Fruit fly (Drosophila melanogaster) whole organism, embryonic: ENCODE results near the gene CG32447.

Experiments
- ATbp ChIP-seq: fragments of 200-800 bp; sonication (Bioruptor generic); optimal IDR thresholded peaks from 2 replicates; lab custom pipeline; 2017; ENCODE audit warnings: missing biosample characterization, mild to moderate bottlenecking, missing genetic modification characterization, missing genetic modification reagents
- Aef1 ChIP-seq: fragments of 200-800 bp; sonication (Bioruptor generic); IDR thresholded peaks from 3 replicates; pipeline ENCODE4 v1.3.6; 2022; ENCODE audit warnings: missing biosample characterization, missing genetic modification characterization
- Atf-2 ChIP-seq: fragments of 200-800 bp; sonication (Bioruptor generic); optimal IDR thresholded peaks from 2 replicates; lab custom pipeline; 2016; ENCODE audit warnings: missing biosample characterization, missing genetic modification characterization
- Bdp1 ChIP-seq: fragments of 200-800 bp; sonication (Bioruptor generic); optimal IDR thresholded peaks from 3 replicates; lab custom pipeline; 2016; ENCODE audit warnings: missing biosample characterization, missing genetic modification characterization
- Bteb2 ChIP-seq: fragments of 200-800 bp; sonication (Bioruptor generic); optimal IDR thresholded peaks from 2 replicates; lab custom pipeline; 2016; ENCODE audit warnings: missing biosample characterization, missing genetic modification characterization
- CG10959 ChIP-seq: fragments of 200-800 bp; sonication (Bioruptor generic); IDR thresholded peaks from 2 replicates; pipeline ENCODE4 v1.3.6; 2022; ENCODE audit warnings: missing biosample characterization, missing genetic modification characterization
- CG10979 ChIP-seq: fragments of 200-800 bp; sonication (Bioruptor generic); optimal IDR thresholded peaks from 2 replicates; lab custom pipeline; 2018; ENCODE audit warnings: missing biosample characterization, mild to moderate bottlenecking, missing genetic modification characterization, moderate library complexity
- CG11093 ChIP-seq: fragments of 200-800 bp; sonication (Bioruptor generic); IDR thresholded peaks from 3 replicates; pipeline ENCODE4 v1.3.6; 2022; ENCODE audit warnings: missing biosample characterization, missing genetic modification characterization
- CG11398 ChIP-seq: fragments of 200-800 bp; sonication (Bioruptor generic); optimal IDR thresholded peaks from 2 replicates; lab custom pipeline; 2016; ENCODE audit warnings: missing biosample characterization, missing genetic modification characterization
- CG11560 ChIP-seq: fragments of 200-800 bp; sonication (Bioruptor generic); IDR thresholded peaks from 3 replicates; pipeline ENCODE4 v1.3.6; 2022; ENCODE audit warnings: missing biosample characterization, missing genetic modification characterization
- CG12236 ChIP-seq: fragments of 200-800 bp; sonication (Bioruptor generic); optimal IDR thresholded peaks from 2 replicates; lab custom pipeline; 2016; ENCODE audit warnings: missing biosample characterization, missing genetic modification characterization
- CG12659 ChIP-seq: fragments of 200-800 bp; sonication (Bioruptor generic); optimal IDR thresholded peaks from 3 replicates; lab custom pipeline; 2017; ENCODE audit warnings: mild to moderate bottlenecking, missing biosample characterization, missing genetic modification reagents, missing genetic modification characterization
- CG12744 ChIP-seq: fragments of 200-800 bp; sonication (Bioruptor generic); optimal IDR thresholded peaks from 2 replicates; lab custom pipeline; 2016; ENCODE audit warnings: missing biosample characterization, missing genetic modification characterization
- CG13424 ChIP-seq: fragments of 200-800 bp; sonication (Bioruptor generic); optimal IDR thresholded peaks from 2 replicates; lab custom pipeline; 2019; ENCODE audit warnings: missing biosample characterization, mild to moderate bottlenecking, missing genetic modification characterization, moderate library complexity
- CG13624 ChIP-seq: fragments of 200-800 bp; sonication (Bioruptor generic); optimal IDR thresholded peaks from 2 replicates; lab custom pipeline; 2016; ENCODE audit warnings: missing biosample characterization, missing genetic modification characterization
- CG1647 ChIP-seq: fragments of 200-800 bp; sonication (Bioruptor generic); optimal IDR thresholded peaks from 3 replicates; lab custom pipeline; 2016; ENCODE audit warnings: missing biosample characterization, missing genetic modification characterization
- CG2712 ChIP-seq: fragments of 200-800 bp; optimal IDR thresholded peaks from 3 replicates; lab custom pipeline; 2019; ENCODE audit warnings: missing biosample characterization, mild to moderate bottlenecking, missing genetic modification characterization, moderate library complexity
- CG31441 ChIP-seq: fragments of 200-800 bp; sonication (Bioruptor generic); IDR thresholded peaks from 2 replicates; pipeline ENCODE4 v1.3.6; 2022; ENCODE audit warnings: missing biosample characterization, missing genetic modification characterization
- CG4707 ChIP-seq: fragments of 200-800 bp; sonication (Bioruptor generic); optimal IDR thresholded peaks from 2 replicates; lab custom pipeline; 2018; ENCODE audit warnings: missing biosample characterization, mild to moderate bottlenecking, missing genetic modification characterization, moderate library complexity
- CG6175 ChIP-seq: fragments of 200-800 bp; sonication (Bioruptor generic); IDR thresholded peaks from 3 replicates; pipeline ENCODE4 v1.3.6; 2022; ENCODE audit warnings: missing biosample characterization, missing genetic modification characterization
- CG7786 ChIP-seq: fragments of 200-800 bp; sonication (Bioruptor generic); optimal IDR thresholded peaks from 2 replicates; lab custom pipeline; 2016; ENCODE audit warnings: missing biosample characterization, missing genetic modification characterization
- CG8359 ChIP-seq: fragments of 200-800 bp; sonication (Bioruptor generic); optimal IDR thresholded peaks from 2 replicates; lab custom pipeline; 2017; ENCODE audit warnings: missing biosample characterization, mild to moderate bottlenecking, missing genetic modification characterization, borderline replicate concordance
- CG8388 ChIP-seq: fragments of 200-800 bp; sonication (Bioruptor generic); optimal IDR thresholded peaks from 2 replicates; lab custom pipeline; 2019; ENCODE audit warnings: missing biosample characterization, mild to moderate bottlenecking, missing genetic modification characterization, moderate library complexity
- Fer1 ChIP-seq: fragments of 200-800 bp; sonication (Bioruptor generic); optimal IDR thresholded peaks from 2 replicates; lab custom pipeline; 2017; ENCODE audit warnings: missing biosample characterization, mild to moderate bottlenecking, missing genetic modification characterization
- Hr39 ChIP-seq: fragments of >200 bp; optimal IDR thresholded peaks from 2 replicates; lab custom pipeline; 2017
- Lim3 ChIP-seq: fragments of 200-800 bp; sonication (Bioruptor generic); IDR thresholded peaks from 2 replicates; pipeline ENCODE4 v1.3.6; 2022; ENCODE audit warnings: missing biosample characterization, missing genetic modification characterization
- NC2β ChIP-seq: fragments of 200-800 bp; sonication (Bioruptor generic); optimal IDR thresholded peaks from 2 replicates; lab custom pipeline; 2016; ENCODE audit warnings: missing biosample characterization, missing genetic modification characterization
- Opbp ChIP-seq: fragments of 200-800 bp; sonication (Bioruptor generic); IDR thresholded peaks from 3 replicates; pipeline ENCODE4 v1.3.6; 2022; ENCODE audit warnings: missing biosample characterization, missing genetic modification characterization; ENCODE audit not compliant: partially characterized antibody
- Side ChIP-seq: fragments of 200-800 bp; sonication (Bioruptor generic); optimal IDR thresholded peaks from 2 replicates; lab custom pipeline; 2016; ENCODE audit warnings: missing biosample characterization, missing genetic modification characterization
- al ChIP-seq: fragments of 200-800 bp; sonication (Bioruptor generic); IDR thresholded peaks from 2 replicates; pipeline ENCODE4 v1.3.6; 2022; ENCODE audit warnings: missing biosample characterization, missing genetic modification characterization
- az2 ChIP-seq: fragments of 200-800 bp; sonication (Bioruptor generic); optimal IDR thresholded peaks from 3 replicates; lab custom pipeline; 2016; ENCODE audit warnings: missing biosample characterization, missing genetic modification characterization
- bowl ChIP-seq: fragments of 200-800 bp; sonication (Bioruptor generic); IDR thresholded peaks from 2 replicates; pipeline ENCODE4 v1.3.6; 2022; ENCODE audit warnings: missing biosample characterization, missing genetic modification characterization
- br ChIP-seq: fragments of >200 bp; optimal IDR thresholded peaks from 2 replicates; lab custom pipeline; 2017
- ems ChIP-seq: fragments of 200-800 bp; sonication (Bioruptor generic); optimal IDR thresholded peaks from 3 replicates; lab custom pipeline; 2016; ENCODE audit warnings: missing biosample characterization, missing genetic modification characterization
- fd64A ChIP-seq: fragments of 200-800 bp; sonication (Bioruptor generic); optimal IDR thresholded peaks from 3 replicates; lab custom pipeline; 2018; ENCODE audit warnings: missing biosample characterization, mild to moderate bottlenecking, missing genetic modification characterization
- gro ChIP-seq: fragments of 200-800 bp; sonication (Bioruptor generic); optimal IDR thresholded peaks from 2 replicates; lab custom pipeline; 2016; ENCODE audit warnings: missing biosample characterization, missing genetic modification characterization
- h ChIP-seq: fragments of >200 bp; optimal IDR thresholded peaks from 2 replicates; lab custom pipeline; 2017
- hb ChIP-seq: fragments of 200-800 bp; sonication (Bioruptor generic); IDR thresholded peaks from 3 replicates; pipeline ENCODE4 v1.3.6; 2022; ENCODE audit warnings: missing biosample characterization, missing genetic modification characterization; ENCODE audit not compliant: partially characterized antibody
- her ChIP-seq: fragments of 200-800 bp; sonication (Bioruptor generic); optimal IDR thresholded peaks from 2 replicates; lab custom pipeline; 2016; ENCODE audit warnings: missing biosample characterization, missing genetic modification characterization
- inv ChIP-seq: fragments of 200-800 bp; sonication (Bioruptor generic); IDR thresholded peaks from 2 replicates; pipeline ENCODE4 v1.3.6; 2022; ENCODE audit warnings: missing biosample characterization, missing genetic modification characterization; ENCODE audit not compliant: partially characterized antibody
- kay ChIP-seq: fragments of 200-800 bp; sonication (Bioruptor generic); optimal IDR thresholded peaks from 2 replicates; lab custom pipeline; 2016; ENCODE audit warnings: missing biosample characterization, missing genetic modification characterization
- lbe ChIP-seq: fragments of 200-800 bp; sonication (Bioruptor generic); optimal IDR thresholded peaks from 2 replicates; lab custom pipeline; 2016; ENCODE audit warnings: missing biosample characterization, mild to moderate bottlenecking, missing genetic modification characterization
- mld ChIP-seq: fragments of 200-800 bp; sonication (Bioruptor generic); IDR thresholded peaks from 3 replicates; pipeline ENCODE4 v1.3.6; 2022; ENCODE audit warnings: missing biosample characterization, missing genetic modification characterization; ENCODE audit not compliant: partially characterized antibody
- odd ChIP-seq: fragments of 200-800 bp; sonication (Bioruptor generic); optimal IDR thresholded peaks from 2 replicates; lab custom pipeline; 2017; ENCODE audit warnings: missing biosample characterization, mild to moderate bottlenecking, missing genetic modification characterization
- pho ChIP-seq: fragments of 200-800 bp; sonication (Bioruptor generic); optimal IDR thresholded peaks from 2 replicates; lab custom pipeline; 2016; ENCODE audit warnings: missing biosample characterization, missing genetic modification characterization
- ranshi ChIP-seq: fragments of 200-800 bp; sonication (Bioruptor generic); IDR thresholded peaks from 2 replicates; pipeline ENCODE4 v1.3.6; 2022; ENCODE audit warnings: missing biosample characterization, missing genetic modification characterization
- sna ChIP-seq: fragments of 200-800 bp; sonication (Bioruptor generic); IDR thresholded peaks from 2 replicates; pipeline ENCODE4 v1.3.6; 2022; ENCODE audit warnings: missing biosample characterization, missing genetic modification characterization; ENCODE audit not compliant: partially characterized antibody
- so ChIP-seq: fragments of 200-800 bp; sonication (Bioruptor generic); IDR thresholded peaks from 3 replicates; pipeline ENCODE4 v1.3.6; 2022; ENCODE audit warnings: missing biosample characterization, missing genetic modification characterization
- stc ChIP-seq: fragments of 200-800 bp; sonication (Bioruptor generic); IDR thresholded peaks from 2 replicates; pipeline ENCODE4 v1.3.6; 2022; ENCODE audit warnings: missing biosample characterization, missing genetic modification characterization
- stwl ChIP-seq: fragments of 200-800 bp; sonication (Bioruptor generic); optimal IDR thresholded peaks from 3 replicates; lab custom pipeline; 2018; ENCODE audit warnings: missing biosample characterization, mild to moderate bottlenecking, missing genetic modification characterization, moderate library complexity
- vfl ChIP-seq: fragments of 200-800 bp; sonication (Bioruptor generic); optimal IDR thresholded peaks from 2 replicates; lab custom pipeline; 2016; ENCODE audit warnings: missing biosample characterization, missing genetic modification characterization
- wor ChIP-seq: fragments of 200-800 bp; sonication (Bioruptor generic); IDR thresholded peaks from 2 replicates; pipeline ENCODE4 v1.3.6; 2022; ENCODE audit warnings: missing biosample characterization, missing genetic modification characterization
- zfh1 ChIP-seq: fragments of 200-800 bp; sonication (Bioruptor generic); IDR thresholded peaks from 3 replicates; pipeline ENCODE4 v1.3.6; 2022; ENCODE audit warnings: missing biosample characterization, missing genetic modification characterization

The CG32447 gene

DNA sequence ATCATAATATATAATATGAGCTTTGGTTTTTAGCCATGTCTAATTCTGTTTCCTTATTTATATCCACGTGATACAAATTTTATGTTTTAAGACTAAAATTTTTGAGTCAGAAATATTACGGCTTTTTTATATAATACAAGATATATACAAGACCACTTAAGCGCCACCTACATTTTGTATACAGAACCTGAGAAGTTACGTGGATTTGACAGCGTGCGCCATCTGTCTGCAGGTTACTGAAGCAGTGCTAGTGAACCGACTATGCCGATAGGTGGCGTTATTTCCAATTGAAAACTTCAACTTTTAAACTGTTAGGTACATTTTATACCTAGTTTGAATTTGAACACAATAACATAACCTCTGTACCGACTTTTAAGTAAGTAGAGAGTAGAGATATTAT is 53.4 kb downstream of the CG32447 start (continued):
- peak; percentile 83 for TF ChIP-seq az2 (GFP tag; lab: Kevin White, UChicago)
- TF ChIP-seq ranshi (GFP tag; lab: Robert Waterston, UW) = peak; percentile 65
- TF ChIP-seq so (GFP tag; lab: Robert Waterston, UW) = no peak
- no peak for TF ChIP-seq CG13624 (GFP tag; lab: Kevin White, UChicago)
- no peak for TF ChIP-seq CG8359 (GFP tag; lab: Kevin White, UChicago)
- TF ChIP-seq Aef1 = peak; percentile 66
- TF ChIP-seq fd64A (GFP tag; lab: Kevin White, UChicago) = no peak
- peak; percentile 60 for TF ChIP-seq kay (GFP tag; lab: Kevin White, UChicago)
- peak; percentile 36 for TF ChIP-seq CG4707
- peak; percentile 54 for TF ChIP-seq CG1647
- TF ChIP-seq CG12744 (GFP tag; lab: Kevin White, UChicago) = peak; percentile 61
- no peak for TF ChIP-seq al (GFP tag; lab: Robert Waterston, UW)
- TF ChIP-seq CG12236 = no peak
- TF ChIP-seq inv (GFP tag; lab: Robert Waterston, UW) = no peak
- no peak for TF ChIP-seq mld (GFP tag; lab: Robert Waterston, UW)
- TF ChIP-seq sna (GFP tag; lab: Robert Waterston, UW) = no peak
- peak; percentile 39 for TF ChIP-seq CG7786 (GFP tag; lab: Kevin White, UChicago)
- TF ChIP-seq lbe (GFP tag; lab: Kevin White, UChicago) = no peak
- no peak for TF ChIP-seq br (lab: Kevin White, UChicago)
- peak; percentile 68 for TF ChIP-seq stwl
- no peak for TF ChIP-seq CG11560 (tag; lab: Robert Waterston, UW)
- peak; percentile 68 for TF ChIP-seq CG13424 (tag; lab: Kevin White, UChicago)
- no peak for TF ChIP-seq bowl (GFP tag; lab: Robert Waterston, UW)
- TF ChIP-seq gro = peak; percentile 26
- peak; percentile 37; the same call in 1 of the 2 replicates for TF ChIP-seq CG31441
- peak; percentile 24; the same call in 1 of the 2 replicates for TF ChIP-seq stc
- peak; percentile 35; the same call in 1 of the 3 replicates for TF ChIP-seq Opbp
- no peak for TF ChIP-seq hb (GFP tag; lab: Robert Waterston, UW)
- TF ChIP-seq CG2712 (tag; lab: Kevin White, UChicago) = peak; percentile 79
- TF ChIP-seq Bteb2 (GFP tag; lab: Kevin White, UChicago) = peak; percentile 11
- no peak for TF ChIP-seq Hr39 (lab: Kevin White, UChicago)
- TF ChIP-seq ATbp = peak; percentile 30
- no peak for TF ChIP-seq wor (GFP tag; lab: Robert Waterston, UW)
- TF ChIP-seq h = no peak
- peak; percentile 60; the same call in 2 of the 3 replicates for TF ChIP-seq zfh1 (GFP tag; lab: Robert Waterston, UW)
- peak; percentile 66 for TF ChIP-seq CG12659 (GFP tag; lab: Kevin White, UChicago)
- TF ChIP-seq her (GFP tag; lab: Kevin White, UChicago) = peak; percentile 53
- TF ChIP-seq ems (GFP tag; lab: Kevin White, UChicago) = peak; percentile 33
- TF ChIP-seq pho (GFP tag; lab: Kevin White, UChicago) = peak; percentile 56
- TF ChIP-seq CG11398 (GFP tag; lab: Kevin White, UChicago) = no peak
- peak; percentile 46; the same call in 1 of the 3 replicates for TF ChIP-seq CG6175 (GFP tag; lab: Robert Waterston, UW)
- peak; percentile 29 for TF ChIP-seq vfl
- TF ChIP-seq CG10979 = peak; percentile 100
- TF ChIP-seq Lim3 (GFP tag; lab: Robert Waterston, UW) = no peak
- peak; percentile 71 for TF ChIP-seq NC2β
- TF ChIP-seq CG8388 (GFP tag; lab: Kevin White, UChicago) = peak; percentile 21
- no peak for TF ChIP-seq odd (GFP tag; lab: Kevin White, UChicago)
- peak; percentile 66 for TF ChIP-seq Side (GFP tag; lab: Kevin White, UChicago)
- TF ChIP-seq CG10959 (GFP tag; lab: Robert Waterston, UW) = peak; percentile 69
- no peak for TF ChIP-seq CG11093
- TF ChIP-seq Fer1 = no peak
- TF ChIP-seq Bdp1 (GFP tag; lab: Kevin White, UChicago) = no peak
- TF ChIP-seq Atf-2 (GFP tag; lab: Kevin White, UChicago) = peak; percentile 73
